Fruit fly (Drosophila melanogaster) whole organism, wandering third instar larva: ENCODE results near the gene CG13894.

Source experiments
- Abd-B ChIP-seq: fragments of >200 bp; optimal IDR thresholded peaks from 2 replicates; lab custom pipeline; 2017; ENCODE audit warnings: missing biosample characterization, missing genetic modification characterization
- CG32264 ChIP-seq: fragments of 200-800 bp; sonication (Bioruptor generic); optimal IDR thresholded peaks from 2 replicates; lab custom pipeline; 2016; ENCODE audit warnings: missing biosample characterization, missing genetic modification characterization
- CrebA ChIP-seq: fragments of 200-800 bp; sonication (Bioruptor generic); optimal IDR thresholded peaks from 2 replicates; lab custom pipeline; 2016; ENCODE audit warnings: missing biosample characterization, mild to moderate bottlenecking, missing genetic modification characterization, borderline replicate concordance
- Dfd ChIP-seq: fragments of >200 bp; optimal IDR thresholded peaks from 2 replicates; lab custom pipeline; 2017; ENCODE audit warnings: missing biosample characterization, missing genetic modification characterization
- Dif ChIP-seq: fragments of 200-275, 200-300 bp; sonication (Bioruptor generic); optimal IDR thresholded peaks from 2 replicates; lab custom pipeline; 2018; ENCODE audit warnings: missing biosample characterization, missing genetic modification characterization; ENCODE audit not compliant: partially characterized antibody
- GATAd ChIP-seq: sonication (Bioruptor generic); optimal IDR thresholded peaks from 2 replicates; lab custom pipeline; 2016; ENCODE audit warnings: missing biosample characterization, missing genetic modification characterization
- HLH106 ChIP-seq: fragments of 200-800 bp; optimal IDR thresholded peaks from 3 replicates; lab custom pipeline; 2019; ENCODE audit warnings: missing biosample characterization, mild to moderate bottlenecking, missing genetic modification characterization, moderate library complexity
- Hnf4 ChIP-seq: fragments of 200-800 bp; sonication (Bioruptor generic); optimal IDR thresholded peaks from 2 replicates; lab custom pipeline; 2016; ENCODE audit warnings: missing biosample characterization, mild to moderate bottlenecking, missing genetic modification characterization
- Hr78 ChIP-seq: fragments of >200 bp; optimal IDR thresholded peaks from 2 replicates; lab custom pipeline; 2017; ENCODE audit warnings: missing biosample characterization, missing genetic modification characterization
- Hr83 ChIP-seq: fragments of 200-300 bp; sonication (Bioruptor generic); optimal IDR thresholded peaks from 2 replicates; lab custom pipeline; 2016; ENCODE audit warnings: missing biosample characterization, mild to moderate bottlenecking, missing genetic modification characterization, moderate library complexity; ENCODE audit not compliant: poor library complexity, severe bottlenecking
- Jra ChIP-seq: sonication (Bioruptor generic); optimal IDR thresholded peaks from 2 replicates; lab custom pipeline; 2016; ENCODE audit warnings: missing biosample characterization, missing genetic modification characterization
- Mio ChIP-seq: sonication (Bioruptor generic); optimal IDR thresholded peaks from 2 replicates; lab custom pipeline; 2016; ENCODE audit warnings: missing biosample characterization, missing genetic modification characterization
- Myc ChIP-seq: fragments of >200 bp; optimal IDR thresholded peaks from 2 replicates; lab custom pipeline; 2017
- N ChIP-seq: fragments of >200 bp; optimal IDR thresholded peaks from 2 replicates; lab custom pipeline; 2018; ENCODE audit warnings: missing biosample characterization, missing external identifiers, missing genetic modification characterization
- OdsH ChIP-seq: fragments of 200-800 bp; sonication (Bioruptor generic); optimal IDR thresholded peaks from 2 replicates; lab custom pipeline; 2016; ENCODE audit warnings: missing biosample characterization, mild to moderate bottlenecking, missing genetic modification characterization
- Rel ChIP-seq, 2 experiments: fragments of 200-800 bp; sonication (Bioruptor generic) in 1 of 2; optimal IDR thresholded peaks; 2 replicates in 1 of 2; 3 replicates in 1 of 2; lab custom pipeline; 2016 to 2019; ENCODE audit warnings: mild to moderate bottlenecking in 2 of 2, missing biosample characterization in 2 of 2, missing genetic modification characterization in 2 of 2, moderate library complexity in 1 of 2
- Sp1 ChIP-seq: fragments of 200-800 bp; sonication (Bioruptor generic); optimal IDR thresholded peaks from 3 replicates; lab custom pipeline; 2019; ENCODE audit warnings: missing biosample characterization, mild to moderate bottlenecking, missing genetic modification characterization, moderate library complexity
- Vsx2 ChIP-seq: fragments of 200-300, 225-300 bp; sonication (Bioruptor generic); optimal IDR thresholded peaks from 2 replicates; lab custom pipeline; 2018; ENCODE audit warnings: missing biosample characterization, missing genetic modification characterization; ENCODE audit not compliant: partially characterized antibody
- br ChIP-seq: fragments of 200-800 bp; sonication (Bioruptor generic); optimal IDR thresholded peaks from 2 replicates; lab custom pipeline; 2016; ENCODE audit warnings: missing biosample characterization, missing genetic modification characterization
- brk ChIP-seq: fragments of 200-800 bp; sonication (Bioruptor generic); optimal IDR thresholded peaks from 2 replicates; lab custom pipeline; 2016; ENCODE audit warnings: missing biosample characterization, mild to moderate bottlenecking, missing genetic modification characterization
- dl ChIP-seq, 2 experiments: fragments of 175-275, 200-275 bp in 1 of 2; fragments of 200-275 bp in 1 of 2; sonication (Bioruptor generic); optimal IDR thresholded peaks; lab custom pipeline; 2018; ENCODE audit warnings: mild to moderate bottlenecking in 2 of 2, missing biosample characterization in 2 of 2, missing genetic modification characterization in 2 of 2, moderate library complexity in 2 of 2; ENCODE audit not compliant: partially characterized antibody in 2 of 2, insufficient read depth in 1 of 2
- dmrt93B ChIP-seq: fragments of 200-800 bp; sonication (Bioruptor generic); optimal IDR thresholded peaks from 2 replicates; lab custom pipeline; 2018; ENCODE audit warnings: missing biosample characterization, mild to moderate bottlenecking, missing genetic modification characterization
- dsf ChIP-seq: sonication (Bioruptor generic); optimal IDR thresholded peaks from 2 replicates; lab custom pipeline; 2016; ENCODE audit warnings: missing biosample characterization, missing genetic modification characterization, borderline replicate concordance
- ey ChIP-seq: fragments of 200-800 bp; sonication (Bioruptor generic); optimal IDR thresholded peaks from 2 replicates; lab custom pipeline; 2016; ENCODE audit warnings: missing biosample characterization, missing genetic modification characterization
- foxo ChIP-seq, 2 experiments: fragments of 200-800 bp; sonication (Bioruptor generic); optimal IDR thresholded peaks; 2 replicates in 1 of 2; 3 replicates in 1 of 2; lab custom pipeline; 2016 to 2017; ENCODE audit warnings: missing biosample characterization in 2 of 2, missing genetic modification characterization in 2 of 2
- fru ChIP-seq: fragments of 200-800 bp; sonication (Bioruptor generic); optimal IDR thresholded peaks from 3 replicates; lab custom pipeline; 2016; ENCODE audit warnings: missing biosample characterization, mild to moderate bottlenecking, missing genetic modification characterization
- h ChIP-seq: fragments of 200-800 bp; sonication (Bioruptor generic); optimal IDR thresholded peaks from 3 replicates; lab custom pipeline; 2016; ENCODE audit warnings: missing biosample characterization, mild to moderate bottlenecking, missing genetic modification characterization
- jim ChIP-seq: fragments of 175-275, 200-325 bp; sonication (Bioruptor generic); optimal IDR thresholded peaks from 2 replicates; lab custom pipeline; 2016; ENCODE audit warnings: missing biosample characterization, mild to moderate bottlenecking, missing genetic modification characterization
- lola ChIP-seq: fragments of >200 bp; optimal IDR thresholded peaks from 2 replicates; lab custom pipeline; 2017; ENCODE audit warnings: missing biosample characterization, missing genetic modification characterization
- pan ChIP-seq: fragments of >200 bp; optimal IDR thresholded peaks from 2 replicates; lab custom pipeline; 2017
- psq ChIP-seq: fragments of 200-800 bp; sonication (Bioruptor generic); optimal IDR thresholded peaks from 3 replicates; lab custom pipeline; 2017; ENCODE audit warnings: missing biosample characterization, mild to moderate bottlenecking, missing genetic modification characterization, moderate library complexity
- rgr ChIP-seq: fragments of 200-800 bp; sonication (Bioruptor generic); optimal IDR thresholded peaks from 3 replicates; lab custom pipeline; 2016; ENCODE audit warnings: missing biosample characterization, mild to moderate bottlenecking, missing genetic modification characterization
- sage ChIP-seq: fragments of 200-800 bp; sonication (Bioruptor generic); optimal IDR thresholded peaks from 2 replicates; lab custom pipeline; 2016; ENCODE audit warnings: missing biosample characterization, mild to moderate bottlenecking, missing genetic modification characterization
- sv ChIP-seq: fragments of 200-800 bp; sonication (Bioruptor generic); optimal IDR thresholded peaks from 3 replicates; lab custom pipeline; 2016; ENCODE audit warnings: missing biosample characterization, missing genetic modification characterization
- tai ChIP-seq: sonication (Bioruptor generic); optimal IDR thresholded peaks from 2 replicates; lab custom pipeline; 2016; ENCODE audit warnings: missing biosample characterization, missing genetic modification characterization
- woc ChIP-seq: sonication (Bioruptor generic); optimal IDR thresholded peaks from 2 replicates; lab custom pipeline; 2016; ENCODE audit warnings: missing biosample characterization, mild to moderate bottlenecking, missing genetic modification characterization

Gene CG13894

DNA sequence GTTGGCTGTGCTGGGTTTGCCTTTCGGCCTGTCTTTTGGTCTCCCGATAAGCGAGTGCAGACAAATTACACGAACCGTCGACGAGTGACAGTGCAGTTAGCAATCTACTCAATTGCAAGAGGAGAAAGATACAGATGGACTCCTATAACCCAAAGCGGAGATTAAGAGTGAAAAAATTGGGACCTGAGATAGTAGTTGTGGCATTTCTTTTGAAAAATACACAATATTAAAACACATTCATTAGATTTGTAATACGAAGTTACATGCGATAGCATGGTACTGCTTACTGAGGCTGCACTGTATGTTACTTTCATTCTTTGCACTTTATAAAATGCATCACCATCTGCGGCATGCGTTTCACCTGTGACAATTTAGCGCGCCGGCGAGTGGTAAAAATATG, 28.2 kb upstream of the CG13894 start:
- TF ChIP-seq ey (GFP tag; lab: Kevin White, UChicago) = no peak
- peak in 1 of 2 experiments; percentile 45 for TF ChIP-seq foxo (GFP tag; optimal IDR thresholded peaks at IDR 0.05; lab: Kevin White, UChicago)
- peak; percentile 37 for TF ChIP-seq h (GFP tag; lab: Kevin White, UChicago)
- TF ChIP-seq Hnf4 = no peak
- TF ChIP-seq Jra (GFP tag; lab: Kevin White, UChicago) = no peak
- peak; percentile 2 for TF ChIP-seq dmrt93B
- no peak for TF ChIP-seq Vsx2 (GFP tag; lab: Kevin White, UChicago)
- peak; percentile 4 for TF ChIP-seq OdsH (GFP tag; lab: Kevin White, UChicago)
- no peak for TF ChIP-seq dsf
- no peak for TF ChIP-seq br (GFP tag; lab: Kevin White, UChicago)
- TF ChIP-seq fru (GFP tag; lab: Kevin White, UChicago) = peak; percentile 39
- TF ChIP-seq Hr78 = no peak

DNA sequence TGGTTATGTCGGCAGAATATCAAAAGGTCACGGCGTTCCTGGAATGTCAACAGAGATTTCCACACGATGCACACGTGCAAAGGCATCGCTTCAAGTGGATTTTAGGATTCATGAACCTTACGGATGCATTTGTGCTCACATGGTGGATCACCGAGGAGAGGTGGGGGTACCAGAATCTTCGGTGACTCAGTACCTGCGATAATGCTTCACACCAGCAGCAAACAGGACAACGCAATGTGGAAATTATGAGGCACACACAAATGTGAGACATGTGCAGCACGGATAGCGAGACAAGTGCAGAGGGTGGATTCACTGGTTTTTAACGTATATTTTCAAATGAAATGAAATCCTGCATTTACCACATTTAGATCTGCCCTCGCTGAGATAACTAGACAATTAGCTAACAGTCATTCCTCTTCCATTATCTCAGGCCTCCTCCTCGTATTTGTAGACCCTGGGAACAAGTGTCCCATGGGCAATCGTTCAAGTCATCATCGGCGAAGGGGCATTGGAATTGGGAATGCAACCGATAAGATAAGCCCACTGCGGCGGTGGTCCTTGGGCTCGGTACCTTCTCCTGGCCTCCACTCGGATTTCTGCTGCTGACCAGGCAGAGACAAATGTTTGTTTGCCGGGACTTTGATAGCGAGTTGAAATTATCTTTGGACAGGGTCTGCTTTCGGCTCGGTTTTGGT, 27.7 kb upstream of the CG13894 start:
- no peak for TF ChIP-seq jim
- no peak for TF ChIP-seq dl (GFP tag; optimal IDR thresholded peaks at IDR 0.05; lab: Kevin White, UChicago; ENCODE audit: insufficient read depth in 1 of 2, partially characterized antibody in 2 of 2)
- no peak for TF ChIP-seq foxo (GFP tag; optimal IDR thresholded peaks at IDR 0.05; lab: Kevin White, UChicago)
- TF ChIP-seq sage (GFP tag; lab: Kevin White, UChicago) = no peak
- no peak for TF ChIP-seq Jra (GFP tag; lab: Kevin White, UChicago)
- no peak for TF ChIP-seq tai (GFP tag; lab: Kevin White, UChicago)
- TF ChIP-seq Hr83 (GFP tag; lab: Kevin White, UChicago) = no peak
- no peak for TF ChIP-seq ey (GFP tag; lab: Kevin White, UChicago)
- no peak for TF ChIP-seq CG32264 (GFP tag; lab: Kevin White, UChicago)
- TF ChIP-seq Dif (GFP tag; lab: Kevin White, UChicago) = no peak
- no peak for TF ChIP-seq Vsx2 (GFP tag; lab: Kevin White, UChicago)

DNA sequence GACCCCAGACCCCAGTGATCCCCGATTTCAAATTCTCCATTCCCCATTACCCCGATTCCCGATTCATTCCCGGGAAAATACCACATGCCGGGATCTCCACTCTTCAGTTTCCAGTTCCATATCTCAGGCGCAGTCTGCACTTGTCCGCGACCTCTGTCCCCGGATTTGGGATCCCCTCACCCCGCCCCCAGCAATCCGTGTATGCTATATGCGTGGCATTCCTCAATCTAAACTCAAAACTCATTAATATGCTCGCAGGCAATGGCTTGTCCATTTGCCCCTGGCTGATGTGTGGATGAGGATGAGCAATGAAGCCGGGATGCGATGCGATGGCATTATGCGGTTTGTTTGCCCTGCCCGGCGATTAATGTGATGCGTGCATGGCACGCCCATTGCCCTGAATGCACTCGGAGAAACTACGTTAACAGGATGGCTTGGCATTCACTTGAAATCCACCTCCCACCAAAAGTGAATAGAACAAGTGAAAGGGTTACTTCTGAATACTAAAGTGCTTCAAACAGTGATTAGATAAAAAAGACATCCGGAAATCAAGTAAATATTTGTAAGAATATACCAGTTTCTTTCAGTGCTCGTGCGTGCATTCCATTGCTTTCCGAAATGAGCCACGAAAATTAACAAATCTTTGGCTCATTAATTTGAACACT, 26.7 kb upstream of the CG13894 start:
- TF ChIP-seq rgr = peak; percentile 87
- peak; percentile 62 for TF ChIP-seq dmrt93B
- peak; percentile 71 for TF ChIP-seq CG32264 (GFP tag; lab: Kevin White, UChicago)
- TF ChIP-seq Vsx2 (GFP tag; lab: Kevin White, UChicago) = no peak
- peak; percentile 87 for TF ChIP-seq ey (GFP tag; lab: Kevin White, UChicago)
- TF ChIP-seq N = no peak
- peak; percentile 70 for TF ChIP-seq sage (GFP tag; lab: Kevin White, UChicago)
- TF ChIP-seq Hnf4 = peak; percentile 85
- peak; percentile 87 for TF ChIP-seq fru (GFP tag; lab: Kevin White, UChicago)
- peak; percentile 11 for TF ChIP-seq Hr83 (GFP tag; lab: Kevin White, UChicago)
- TF ChIP-seq pan (lab: Kevin White, UChicago) = no peak
- no peak for TF ChIP-seq Dif (GFP tag; lab: Kevin White, UChicago)
- TF ChIP-seq foxo (GFP tag; optimal IDR thresholded peaks at IDR 0.05; lab: Kevin White, UChicago) = peak in 1 of 2 experiments; percentile 89
- TF ChIP-seq br (GFP tag; lab: Kevin White, UChicago) = peak; percentile 83
- no peak for TF ChIP-seq Dfd (GFP tag; lab: Kevin White, UChicago)
- peak; percentile 3 for TF ChIP-seq Mio (GFP tag; lab: Kevin White, UChicago)
- no peak for TF ChIP-seq dsf
- TF ChIP-seq Sp1 (GFP tag; lab: Kevin White, UChicago) = peak; percentile 82
- TF ChIP-seq CrebA (GFP tag; lab: Kevin White, UChicago) = peak; percentile 33
- TF ChIP-seq sv (GFP tag; lab: Kevin White, UChicago) = peak; percentile 53
- TF ChIP-seq h (GFP tag; lab: Kevin White, UChicago) = peak; percentile 89
- no peak for TF ChIP-seq dl (GFP tag; optimal IDR thresholded peaks at IDR 0.05; lab: Kevin White, UChicago; ENCODE audit: insufficient read depth in 1 of 2, partially characterized antibody in 2 of 2)
- peak; percentile 24 for TF ChIP-seq tai (GFP tag; lab: Kevin White, UChicago)
- peak; percentile 84 for TF ChIP-seq OdsH (GFP tag; lab: Kevin White, UChicago)
- peak; percentile 75 for TF ChIP-seq HLH106 (tag; lab: Kevin White, UChicago)
- peak; percentile 70 for TF ChIP-seq psq (GFP tag; lab: Kevin White, UChicago)
- TF ChIP-seq Abd-B (GFP tag; lab: Kevin White, UChicago) = no peak
- no peak for TF ChIP-seq lola (GFP tag; lab: Kevin White, UChicago)
- TF ChIP-seq brk = peak; percentile 73
- TF ChIP-seq GATAd (GFP tag; lab: Kevin White, UChicago) = no peak
- TF ChIP-seq Jra (GFP tag; lab: Kevin White, UChicago) = peak; percentile 52
- no peak for TF ChIP-seq jim
- TF ChIP-seq Myc (lab: Kevin White, UChicago) = no peak
- peak; percentile 64 for TF ChIP-seq woc (GFP tag; lab: Kevin White, UChicago)
- TF ChIP-seq Rel (GFP tag; optimal IDR thresholded peaks at IDR 0.05; lab: Kevin White, UChicago) = no peak
- peak; percentile 85 for TF ChIP-seq Rel (tag; optimal IDR thresholded peaks at IDR 0.05; lab: Kevin White, UChicago)
